Worm (Caenorhabditis elegans): ENCODE data around the gene zig-6.

DNA sequence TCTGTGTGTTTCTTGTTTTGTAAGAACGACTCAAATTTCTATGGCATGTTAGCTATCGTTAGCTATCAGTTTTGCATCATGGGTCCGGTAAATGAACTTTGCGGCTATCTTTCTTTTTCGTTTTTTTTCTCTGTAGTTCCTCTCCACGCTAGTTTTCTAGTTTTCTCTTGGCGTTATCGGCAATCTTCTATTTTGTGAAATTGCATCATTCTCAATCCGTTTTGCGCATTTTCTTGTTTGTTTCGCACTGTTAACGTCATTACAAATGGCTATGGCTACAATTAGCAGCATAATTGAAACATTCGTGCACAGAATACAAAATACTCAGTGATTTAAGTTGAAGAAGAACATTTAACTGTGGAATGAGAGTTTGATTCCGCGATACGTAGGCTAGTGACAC, 24.2 kb upstream of the zig-6 start:
- TF ChIP-seq elt-2 (tag; optimal IDR thresholded peaks at IDR 0.05) (no peak), fkh-10 (GFP tag; optimal IDR thresholded peaks at IDR 0.05) (no peak), eyg-1 (tag; optimal IDR thresholded peaks at IDR 0.05) (no peak), ceh-31 (tag; optimal IDR thresholded peaks at IDR 0.05) (no peak), tbx-2 (tag; optimal IDR thresholded peaks at IDR 0.05) (no peak), zip-5 (tag; optimal IDR thresholded peaks at IDR 0.05) (no peak), pag-3 (tag; optimal IDR thresholded peaks at IDR 0.05; ENCODE audit: borderline replicate concordance) (no peak), gmeb-2 (tag; optimal IDR thresholded peaks at IDR 0.05) (no peak), ama-1 (optimal IDR thresholded peaks at IDR 0.05) (no peak), ets-4 (tag; optimal IDR thresholded peaks at IDR 0.05) (no peak), pha-4 (tag; optimal IDR thresholded peaks at IDR 0.05) (no peak), pqm-1 (tag; optimal IDR thresholded peaks at IDR 0.05) (no peak)
